Worm (Caenorhabditis elegans): Measurements from ENCODE around the gene srh-171.

DNA sequence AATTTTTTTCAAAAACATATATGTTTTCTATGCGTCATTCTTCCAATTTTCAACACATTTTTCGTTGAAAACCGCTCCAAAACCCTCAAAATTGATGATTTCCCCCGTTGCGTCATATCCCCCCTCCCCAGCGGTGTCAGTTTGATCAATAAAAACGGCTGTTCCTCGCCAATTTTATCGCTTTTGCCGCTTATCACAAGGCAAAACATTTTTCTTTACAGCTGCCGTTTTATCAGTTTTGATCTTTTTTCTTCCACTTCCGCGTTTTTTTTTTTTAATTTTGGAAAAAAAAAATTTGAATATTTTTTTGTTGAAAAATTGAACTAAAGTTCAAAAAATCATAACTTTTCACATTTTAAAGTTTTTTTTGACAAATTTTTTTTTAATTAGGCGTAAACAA is 45.7 kb downstream of the srh-171 start:
- TF ChIP-seq nhr-28 (tag; optimal IDR thresholded peaks at IDR 0.05) (no peak), vab-15 (tag; optimal IDR thresholded peaks at IDR 0.05) (no peak), aly-2 (tag; optimal IDR thresholded peaks at IDR 0.05) (no peak), lin-15B (tag; optimal IDR thresholded peaks at IDR 0.05) (no peak), nhr-76 (tag; optimal IDR thresholded peaks at IDR 0.05) (no peak), fkh-10 (GFP tag; optimal IDR thresholded peaks at IDR 0.05) (no peak), zip-4 (GFP tag; optimal IDR thresholded peaks at IDR 0.05) (no peak), ama-1 (optimal IDR thresholded peaks at IDR 0.05) (no peak), snpc-4 (tag; optimal IDR thresholded peaks at IDR 0.05) (no peak), lin-13 (GFP tag; optimal IDR thresholded peaks at IDR 0.05) (no peak), mdl-1 (tag; optimal IDR thresholded peaks at IDR 0.05) (no peak)
